Worm (Caenorhabditis elegans) whole organism, early embryonic: ENCODE results near the gene ZK470.2.

ENCODE experiments used
- B0310.2 ChIP-seq: sonication (generic microtip); optimal IDR thresholded peaks from 2 replicates; lab custom pipeline; 2016; ENCODE audit warnings: mild to moderate bottlenecking, missing genetic modification characterization, missing compliant biosample characterization
- F13C5.2 ChIP-seq: sonication (generic microtip); optimal IDR thresholded peaks from 2 replicates; lab custom pipeline; 2017; ENCODE audit warnings: mild to moderate bottlenecking, missing genetic modification characterization, inconsistent platforms, missing compliant biosample characterization
- aly-1 ChIP-seq: sonication (generic microtip); optimal IDR thresholded peaks from 2 replicates; lab custom pipeline; 2016; ENCODE audit warnings: missing genetic modification characterization, missing compliant biosample characterization
- ama-1 ChIP-seq: fragments of 150-350 bp; optimal IDR thresholded peaks from 2 replicates; lab custom pipeline; 2014
- ceh-36 ChIP-seq: sonication (generic microtip); optimal IDR thresholded peaks from 2 replicates; lab custom pipeline; 2016; ENCODE audit warnings: missing genetic modification characterization, inconsistent platforms, missing compliant biosample characterization
- ets-7 ChIP-seq: sonication (generic microtip); optimal IDR thresholded peaks from 2 replicates; lab custom pipeline; 2016; ENCODE audit warnings: missing genotype, missing genetic modification characterization, missing compliant biosample characterization
- flt-1 ChIP-seq: fragments of 200-800 bp; sonication (Bioruptor generic); IDR thresholded peaks from 2 replicates; pipeline ENCODE4 v1.3.6; 2022; ENCODE audit warnings: missing genetic modification characterization, missing compliant biosample characterization
- pes-1 ChIP-seq: fragments of 200-800 bp; sonication (Bioruptor generic); IDR thresholded peaks from 2 replicates; pipeline ENCODE4 v1.3.6; 2022; ENCODE audit warnings: missing genetic modification reagents, missing genetic modification characterization, missing compliant biosample characterization
- scrt-1 ChIP-seq: fragments of 200-800 bp; sonication (Bioruptor generic); IDR thresholded peaks from 2 replicates; pipeline ENCODE4 v1.3.6; 2022; ENCODE audit warnings: missing genetic modification characterization, missing compliant biosample characterization
- sea-1 ChIP-seq: fragments of 200-800 bp; sonication (Bioruptor generic); conservative IDR thresholded peaks from 2 replicates; pipeline ENCODE4 v1.3.6; 2022; ENCODE audit warnings: missing genetic modification characterization, missing compliant biosample characterization
- tbx-11 ChIP-seq: fragments of 200-800 bp; sonication (Bioruptor generic); IDR thresholded peaks from 2 replicates; pipeline ENCODE4 v1.3.6; 2022; ENCODE audit warnings: missing genetic modification characterization, missing compliant biosample characterization
- tra-4 ChIP-seq: sonication (generic microtip); optimal IDR thresholded peaks from 2 replicates; lab custom pipeline; 2017; ENCODE audit warnings: missing genetic modification characterization, missing compliant biosample characterization

ce11 chrX:4142202-4142601 is 7.2 kb downstream of the ZK470.2 start:
- TF ChIP-seq ama-1 (lab: Kevin White, UChicago): no peak
- no peak for TF ChIP-seq ets-7
- no peak for TF ChIP-seq B0310.2
- no peak for TF ChIP-seq ceh-36 (tag; lab: Kevin White, UChicago)
- no peak for TF ChIP-seq sea-1 (GFP tag; lab: Robert Waterston, UW)
- TF ChIP-seq scrt-1 (GFP tag; lab: Robert Waterston, UW): no peak
- no peak for TF ChIP-seq aly-1 (tag; lab: Kevin White, UChicago)
- TF ChIP-seq flt-1: no peak
- TF ChIP-seq tra-4 (tag; lab: Kevin White, UChicago): no peak
- TF ChIP-seq pes-1 (GFP tag; lab: Robert Waterston, UW): no peak
- TF ChIP-seq F13C5.2 (tag; lab: Kevin White, UChicago): no peak
- no peak for TF ChIP-seq tbx-11 (GFP tag; lab: Robert Waterston, UW)
